Worm (Caenorhabditis elegans): ENCODE data around the gene chil-18.

DNA sequence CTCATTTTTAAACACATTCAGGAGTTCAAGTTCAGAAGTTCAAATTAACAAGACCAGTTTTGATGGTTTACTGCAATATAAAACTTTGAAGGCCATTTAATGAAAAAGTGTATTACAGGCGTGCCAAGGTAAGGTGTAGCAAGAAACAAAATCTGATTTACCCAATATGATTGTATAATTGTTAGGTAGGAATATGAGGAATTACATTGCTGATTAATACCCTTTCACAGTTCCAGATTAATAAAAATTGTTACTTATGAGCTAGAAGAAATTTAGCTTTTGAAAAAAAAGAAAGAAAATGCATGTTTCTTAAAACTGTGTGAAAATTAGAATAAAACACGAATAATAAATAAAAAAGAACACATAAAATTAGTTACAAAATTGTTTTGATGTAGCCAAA lies 14.5 kb upstream of the chil-18 start, which contains the start of gene kin-15:
- TF ChIP-seq fkh-4 (tag; optimal IDR thresholded peaks at IDR 0.05; ENCODE audit: borderline replicate concordance) (no peak), skn-1 (tag; optimal IDR thresholded peaks at IDR 0.05) (no peak), lsy-2 (tag; optimal IDR thresholded peaks at IDR 0.05) (no peak), nhr-77 (tag; optimal IDR thresholded peaks at IDR 0.05) (no peak), aly-2 (tag; optimal IDR thresholded peaks at IDR 0.05) (no peak), ama-1 (optimal IDR thresholded peaks at IDR 0.05) (no peak)
